Fruit fly (Drosophila melanogaster) whole organism, pupa: ENCODE results near the gene spz5.

Experiments
- CG14655 ChIP-seq: fragments of 200-800 bp; sonication (Bioruptor generic); optimal IDR thresholded peaks from 3 replicates; lab custom pipeline; 2017; ENCODE audit warnings: mild to moderate bottlenecking, missing biosample characterization, missing genetic modification reagents, missing genetic modification characterization
- CG17806 ChIP-seq: fragments of 200-800 bp; sonication (Bioruptor generic); optimal IDR thresholded peaks from 2 replicates; lab custom pipeline; 2018; ENCODE audit warnings: missing biosample characterization, mild to moderate bottlenecking, missing genetic modification characterization, moderate library complexity
- CG4496 ChIP-seq: fragments of 200-800 bp; sonication (Bioruptor generic); IDR thresholded peaks from 3 replicates; pipeline ENCODE4 v1.3.6; 2022; ENCODE audit warnings: missing biosample characterization, missing genetic modification characterization
- CG8159 ChIP-seq: fragments of 200-800 bp; sonication (Bioruptor generic); optimal IDR thresholded peaks from 3 replicates; lab custom pipeline; 2018; ENCODE audit warnings: missing biosample characterization, mild to moderate bottlenecking, missing genetic modification characterization, moderate library complexity
- CG9948 ChIP-seq: fragments of 200-800 bp; sonication (Bioruptor generic); optimal IDR thresholded peaks from 2 replicates; lab custom pipeline; 2018; ENCODE audit warnings: missing biosample characterization, mild to moderate bottlenecking, missing genetic modification characterization, moderate library complexity
- D1 ChIP-seq: fragments of 200-800 bp; sonication (Bioruptor generic); optimal IDR thresholded peaks from 2 replicates; lab custom pipeline; 2018; ENCODE audit warnings: missing biosample characterization, mild to moderate bottlenecking, missing genetic modification characterization, moderate library complexity
- EcR ChIP-seq: fragments of 200-800 bp; sonication (Bioruptor generic); optimal IDR thresholded peaks from 3 replicates; lab custom pipeline; 2019; ENCODE audit warnings: missing biosample characterization, missing genetic modification characterization, mild to moderate bottlenecking, moderate library complexity, missing genetic modification reagents
- Ets98B ChIP-seq: fragments of 200-800 bp; sonication (Bioruptor generic); IDR thresholded peaks from 2 replicates; pipeline ENCODE4 v1.3.6; 2022; ENCODE audit warnings: missing biosample characterization, missing genetic modification characterization
- fd96Ca ChIP-seq: fragments of 200-800 bp; sonication (Bioruptor generic); IDR thresholded peaks from 3 replicates; pipeline ENCODE4 v1.3.6; 2022; ENCODE audit warnings: missing biosample characterization, missing genetic modification characterization
- gl ChIP-seq: fragments of 200-800 bp; sonication (Bioruptor generic); optimal IDR thresholded peaks from 2 replicates; lab custom pipeline; 2018; ENCODE audit warnings: missing biosample characterization, mild to moderate bottlenecking, missing genetic modification characterization
- rn ChIP-seq: fragments of 200-800 bp; sonication (Bioruptor generic); IDR thresholded peaks from 2 replicates; pipeline ENCODE4 v1.3.6; 2022; ENCODE audit warnings: missing biosample characterization, missing genetic modification characterization

dm6 chr3L:2892105-2892504 is at the start of gene spz5:
- no peak for TF ChIP-seq rn
- no peak for TF ChIP-seq Ets98B (GFP tag; lab: Robert Waterston, UW)
- TF ChIP-seq CG14655 (GFP tag; lab: Kevin White, UChicago) = no peak
- no peak for TF ChIP-seq EcR (GFP tag; lab: Kevin White, UChicago)
- TF ChIP-seq gl (tag; lab: Kevin White, UChicago) = no peak
- no peak for TF ChIP-seq CG8159 (tag; lab: Kevin White, UChicago)
- no peak for TF ChIP-seq CG17806
- no peak for TF ChIP-seq CG9948
- TF ChIP-seq fd96Ca (GFP tag; lab: Robert Waterston, UW) = no peak
- no peak for TF ChIP-seq D1
- no peak for TF ChIP-seq CG4496 (GFP tag; lab: Robert Waterston, UW)
